Worm (Caenorhabditis elegans) whole organism, early embryonic: ENCODE data around the gene F53E4.1.
"Not testable (repeated sequence)": the region's sequence is repeated elsewhere in the genome, so short reads cannot be mapped to it uniquely, and the experiment has no call there.

ENCODE experiments used
- B0310.2 ChIP-seq: sonication (generic microtip); optimal IDR thresholded peaks from 2 replicates; lab custom pipeline; 2016; ENCODE audit warnings: mild to moderate bottlenecking, missing genetic modification characterization, missing compliant biosample characterization
- F13C5.2 ChIP-seq: sonication (generic microtip); optimal IDR thresholded peaks from 2 replicates; lab custom pipeline; 2017; ENCODE audit warnings: mild to moderate bottlenecking, missing genetic modification characterization, inconsistent platforms, missing compliant biosample characterization
- aly-1 ChIP-seq: sonication (generic microtip); optimal IDR thresholded peaks from 2 replicates; lab custom pipeline; 2016; ENCODE audit warnings: missing genetic modification characterization, missing compliant biosample characterization
- ama-1 ChIP-seq: fragments of 150-350 bp; optimal IDR thresholded peaks from 2 replicates; lab custom pipeline; 2014
- ceh-13 ChIP-seq: fragments of 200-800 bp; sonication (Bioruptor generic); optimal IDR thresholded peaks from 2 replicates; lab custom pipeline; 2018; ENCODE audit warnings: mild to moderate bottlenecking, missing genetic modification characterization, missing compliant biosample characterization
- ceh-36 ChIP-seq: sonication (generic microtip); optimal IDR thresholded peaks from 2 replicates; lab custom pipeline; 2016; ENCODE audit warnings: missing genetic modification characterization, inconsistent platforms, missing compliant biosample characterization
- ets-7 ChIP-seq: sonication (generic microtip); optimal IDR thresholded peaks from 2 replicates; lab custom pipeline; 2016; ENCODE audit warnings: missing genotype, missing genetic modification characterization, missing compliant biosample characterization
- flt-1 ChIP-seq: fragments of 200-800 bp; sonication (Bioruptor generic); IDR thresholded peaks from 2 replicates; pipeline ENCODE4 v1.3.6; 2022; ENCODE audit warnings: missing genetic modification characterization, missing compliant biosample characterization
- hmbx-1 ChIP-seq: sonication (generic microtip); optimal IDR thresholded peaks from 2 replicates; lab custom pipeline; 2016; ENCODE audit warnings: mild to moderate bottlenecking, missing genetic modification characterization, missing compliant biosample characterization
- hmg-4 ChIP-seq: fragments of 200-800 bp; sonication (Bioruptor generic); optimal IDR thresholded peaks from 2 replicates; lab custom pipeline; 2018; ENCODE audit warnings: mild to moderate bottlenecking, missing genetic modification characterization, missing compliant biosample characterization
- hnd-1 ChIP-seq: sonication (generic microtip); optimal IDR thresholded peaks from 2 replicates; lab custom pipeline; 2016; ENCODE audit warnings: missing genetic modification characterization, missing compliant biosample characterization
- pes-1 ChIP-seq: fragments of 200-800 bp; sonication (Bioruptor generic); IDR thresholded peaks from 2 replicates; pipeline ENCODE4 v1.3.6; 2022; ENCODE audit warnings: missing genetic modification reagents, missing genetic modification characterization, missing compliant biosample characterization
- scrt-1 ChIP-seq: fragments of 200-800 bp; sonication (Bioruptor generic); IDR thresholded peaks from 2 replicates; pipeline ENCODE4 v1.3.6; 2022; ENCODE audit warnings: missing genetic modification characterization, missing compliant biosample characterization
- sea-1 ChIP-seq: fragments of 200-800 bp; sonication (Bioruptor generic); conservative IDR thresholded peaks from 2 replicates; pipeline ENCODE4 v1.3.6; 2022; ENCODE audit warnings: missing genetic modification characterization, missing compliant biosample characterization
- tbx-11 ChIP-seq: fragments of 200-800 bp; sonication (Bioruptor generic); IDR thresholded peaks from 2 replicates; pipeline ENCODE4 v1.3.6; 2022; ENCODE audit warnings: missing genetic modification characterization, missing compliant biosample characterization
- tbx-37 ChIP-seq: fragments of 200-800 bp; sonication (Bioruptor generic); conservative IDR thresholded peaks from 2 replicates; pipeline ENCODE4 v1.3.6; 2022; ENCODE audit warnings: missing genetic modification reagents, missing genetic modification characterization, missing compliant biosample characterization
- tra-4 ChIP-seq: sonication (generic microtip); optimal IDR thresholded peaks from 2 replicates; lab custom pipeline; 2017; ENCODE audit warnings: missing genetic modification characterization, missing compliant biosample characterization

The F53E4.1 gene

ce11 chrV:15644575-15644974, 23.5 kb downstream of the F53E4.1 start, which contains the start of gene str-23:
TSS of gene str-23 (plus strand) at chrV:15644875.
- TF ChIP-seq pes-1 (GFP tag; lab: Robert Waterston, UW) (no peak), ceh-36 (no peak), scrt-1 (GFP tag; lab: Robert Waterston, UW) (no peak), tbx-11 (GFP tag; lab: Robert Waterston, UW) (no peak), ets-7 (tag; lab: Kevin White, UChicago) (no peak), hmbx-1 (tag; lab: Kevin White, UChicago) (no peak), sea-1 (GFP tag; lab: Robert Waterston, UW) (no peak), flt-1 (GFP tag; lab: Robert Waterston, UW) (no peak), aly-1 (tag; lab: Kevin White, UChicago) (no peak), tra-4 (tag; lab: Kevin White, UChicago) (no peak), hnd-1 (no peak), tbx-37 (no peak), F13C5.2 (tag; lab: Kevin White, UChicago) (no peak), ama-1 (lab: Kevin White, UChicago) (no peak)

- not testable (repeated sequence) for TF ChIP-seq hmg-4 (GFP tag; lab: Kevin White, UChicago); scrt-1 (GFP tag; lab: Robert Waterston, UW); tbx-37
Observed at ce11 chrV:15643192-15643591, 24.9 kb downstream of the F53E4.1 start, which contains the start of gene C55A1.4. TSS of gene C55A1.4 (minus strand) at chrV:15643292.

ce11 chrV:15638853-15639252, 29.2 kb downstream of the F53E4.1 start, which contains the start of gene srz-44:
TSS of gene srz-44 (minus strand) at chrV:15638953.
- TF ChIP-seq B0310.2 (tag; lab: Kevin White, UChicago), result no peak

DNA sequence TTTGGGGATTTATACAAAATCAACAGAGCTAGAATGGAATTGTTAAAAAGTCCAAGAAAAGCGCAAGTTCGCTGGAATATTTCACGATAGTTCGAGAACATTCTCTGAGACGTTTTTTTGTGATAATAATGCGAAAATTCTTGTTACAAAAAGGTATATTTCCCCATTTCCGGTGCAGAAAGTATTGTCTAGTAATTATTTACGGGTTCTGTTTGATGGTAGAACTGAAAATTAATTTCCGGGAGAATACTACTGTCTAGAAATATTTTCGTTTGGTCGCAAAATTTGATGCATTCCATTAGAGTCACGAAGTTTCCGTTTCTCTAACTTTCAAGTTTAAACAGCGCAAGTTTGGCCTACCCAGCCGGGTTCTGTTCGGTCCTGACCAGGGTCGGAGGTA, 38.6 kb downstream of the F53E4.1 start, which contains the start of gene str-248:
Gene str-248, minus strand, starts transcription at position 101 of the 400 bp plus-strand sequence.
- TF ChIP-seq scrt-1 (GFP tag; lab: Robert Waterston, UW), result no peak
- no peak for TF ChIP-seq hmg-4 (GFP tag; lab: Kevin White, UChicago)
- no peak for TF ChIP-seq ceh-36
- no peak for TF ChIP-seq flt-1 (GFP tag; lab: Robert Waterston, UW)
- no peak for TF ChIP-seq B0310.2 (tag; lab: Kevin White, UChicago)

ce11 chrV:15625561-15625960, 42.5 kb downstream of the F53E4.1 start, which contains the start of gene C55A1.11:
TSS of gene C55A1.11 (plus strand) at chrV:15625861.
- no peak for TF ChIP-seq hmbx-1 (tag; lab: Kevin White, UChicago)
- TF ChIP-seq ceh-13 (GFP tag; lab: Kevin White, UChicago), result no peak
- TF ChIP-seq hmg-4 (GFP tag; lab: Kevin White, UChicago), result no peak
- no peak for TF ChIP-seq ama-1 (lab: Kevin White, UChicago)
- TF ChIP-seq tra-4 (tag; lab: Kevin White, UChicago), result no peak
- TF ChIP-seq F13C5.2 (tag; lab: Kevin White, UChicago), result no peak

DNA sequence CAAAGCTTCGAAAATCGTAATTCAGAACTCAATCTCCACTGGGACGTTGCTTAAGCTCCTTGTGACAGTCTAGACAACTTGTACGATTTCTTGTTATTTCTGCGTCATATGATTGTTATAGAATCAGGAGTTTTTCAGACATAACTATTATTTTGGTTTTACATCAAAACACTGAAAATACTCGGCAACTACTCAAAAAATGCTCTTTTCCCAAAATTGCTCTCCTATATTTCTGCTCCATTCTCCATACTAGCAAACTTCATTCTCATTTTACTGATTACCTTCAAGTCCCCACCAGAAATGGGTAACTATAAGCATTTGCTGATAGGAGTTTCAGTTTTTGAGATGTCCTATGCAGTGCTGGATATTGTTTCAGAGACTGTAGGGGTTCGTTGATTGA, 46.6 kb downstream of the F53E4.1 start, which contains the start of gene C55A1.1:
Gene C55A1.1, plus strand, starts transcription at position 301 of the 400 bp plus-strand sequence.
- TF ChIP-seq flt-1 (GFP tag; lab: Robert Waterston, UW), result no peak
- TF ChIP-seq hnd-1, result no peak
- no peak for TF ChIP-seq tbx-37
- no peak for TF ChIP-seq sea-1 (GFP tag; lab: Robert Waterston, UW)
- no peak for TF ChIP-seq F13C5.2 (tag; lab: Kevin White, UChicago)
- no peak for TF ChIP-seq hmbx-1 (tag; lab: Kevin White, UChicago)
- no peak for TF ChIP-seq ceh-36
- no peak for TF ChIP-seq scrt-1 (GFP tag; lab: Robert Waterston, UW)
- no peak for TF ChIP-seq aly-1 (tag; lab: Kevin White, UChicago)

DNA sequence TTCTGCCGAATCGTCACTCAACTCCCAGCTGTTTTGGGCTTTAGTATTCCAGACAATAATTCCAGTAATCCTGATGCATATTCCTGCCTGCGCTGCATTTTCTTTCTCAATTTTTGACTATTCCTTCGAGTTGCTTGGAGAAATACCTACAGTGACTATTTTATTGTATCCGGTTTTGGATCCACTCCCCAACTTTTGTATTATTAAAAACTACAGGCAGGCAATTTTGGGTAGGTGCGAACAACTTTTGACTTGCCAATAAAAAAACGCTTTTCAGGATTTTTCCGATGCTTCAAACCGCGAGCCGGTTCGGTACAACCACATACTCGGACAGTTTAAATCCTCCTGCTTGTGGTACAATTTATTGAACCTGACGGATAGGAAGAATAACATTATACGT, 53.6 kb downstream of the F53E4.1 start:
- TF ChIP-seq ama-1 (lab: Kevin White, UChicago) (no peak), aly-1 (tag; lab: Kevin White, UChicago) (no peak), tbx-11 (GFP tag; lab: Robert Waterston, UW) (no peak), ceh-13 (GFP tag; lab: Kevin White, UChicago) (no peak), ceh-36 (no peak), F13C5.2 (tag; lab: Kevin White, UChicago) (no peak), sea-1 (GFP tag; lab: Robert Waterston, UW) (no peak)

DNA sequence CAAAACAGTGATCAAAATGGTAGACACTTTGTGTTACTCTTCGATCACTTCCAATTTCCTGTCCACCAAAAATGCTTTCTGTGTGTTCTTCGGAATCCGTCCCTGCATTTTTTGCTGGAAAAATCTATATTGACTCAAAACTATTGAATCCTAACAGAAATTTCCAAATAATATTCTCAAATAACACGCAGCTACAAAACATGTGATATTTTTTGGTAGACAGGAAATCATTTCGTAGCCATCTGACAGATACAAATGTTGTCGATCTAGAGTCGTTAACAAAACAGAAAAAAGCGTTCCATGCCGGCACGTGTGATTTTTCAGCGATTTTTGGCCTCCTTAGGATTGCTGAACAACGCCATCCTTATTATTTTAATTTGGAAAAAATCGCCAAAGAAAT, 55.2 kb downstream of the F53E4.1 start, which contains the start of gene str-263:
Gene str-263, plus strand, starts transcription at position 301 of the 400 bp plus-strand sequence.
- no peak for TF ChIP-seq ceh-13 (GFP tag; lab: Kevin White, UChicago)
- no peak for TF ChIP-seq flt-1 (GFP tag; lab: Robert Waterston, UW)
- no peak for TF ChIP-seq hmg-4 (GFP tag; lab: Kevin White, UChicago)
- no peak for TF ChIP-seq ama-1 (lab: Kevin White, UChicago)
- no peak for TF ChIP-seq scrt-1 (GFP tag; lab: Robert Waterston, UW)
- no peak for TF ChIP-seq aly-1 (tag; lab: Kevin White, UChicago)
- TF ChIP-seq sea-1 (GFP tag; lab: Robert Waterston, UW), result no peak
- TF ChIP-seq tbx-37, result no peak
- no peak for TF ChIP-seq B0310.2 (tag; lab: Kevin White, UChicago)
- TF ChIP-seq pes-1 (GFP tag; lab: Robert Waterston, UW), result no peak
- no peak for TF ChIP-seq hmbx-1 (tag; lab: Kevin White, UChicago)
- TF ChIP-seq ceh-36, result no peak
- TF ChIP-seq tra-4 (tag; lab: Kevin White, UChicago), result no peak
- no peak for TF ChIP-seq hnd-1
- no peak for TF ChIP-seq ets-7 (tag; lab: Kevin White, UChicago)
- no peak for TF ChIP-seq F13C5.2 (tag; lab: Kevin White, UChicago)
